Fruit fly (Drosophila melanogaster) S2 (cell line): ENCODE data around the gene CG46434.

Source experiments
- CG8478 ChIP-seq: fragments of >200 bp; optimal IDR thresholded peaks from 2 replicates; lab custom pipeline; 2018
- CTCF ChIP-seq, 2 experiments: fragments of >200 bp; optimal IDR thresholded peaks; 2 replicates each; lab custom pipeline; 2018

DNA sequence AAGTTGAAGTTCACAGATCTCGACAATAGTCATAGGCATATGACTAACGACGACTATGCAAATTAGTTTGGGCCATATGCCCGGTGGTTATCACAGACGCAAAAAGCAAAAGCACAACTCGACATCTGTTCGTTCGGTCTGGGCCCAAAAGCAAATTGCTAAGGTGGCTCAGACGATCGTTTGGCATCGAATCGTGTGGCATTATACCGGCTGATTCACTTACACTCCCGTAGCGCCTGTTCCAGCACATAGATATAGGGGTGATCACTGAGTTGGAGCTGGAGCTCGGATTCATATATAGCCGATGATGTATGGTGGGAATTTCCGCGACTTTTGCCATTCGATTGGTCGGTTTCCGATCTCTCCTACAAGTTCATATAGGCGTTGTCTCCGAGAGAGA is 22.1 kb upstream of the CG46434 start:
- TF ChIP-seq CTCF (optimal IDR thresholded peaks at IDR 0.05; lab: Kevin White, UChicago) (no peak), CG8478 (no peak)
